Worm (Caenorhabditis elegans) whole organism, midembryonic: ENCODE results near the gene T21D12.14.

Experiments
- T22C8.4 ChIP-seq: fragments of 200-800 bp; sonication (Bioruptor generic); IDR thresholded peaks from 2 replicates; pipeline ENCODE4 v1.3.6; 2022; ENCODE audit warnings: missing genetic modification characterization, missing compliant biosample characterization
- cog-1 ChIP-seq: sonication (generic microtip); optimal IDR thresholded peaks from 2 replicates; lab custom pipeline; 2016; ENCODE audit warnings: missing genetic modification characterization, missing compliant biosample characterization
- flt-1 ChIP-seq: fragments of 200-800 bp; sonication (Bioruptor generic); IDR thresholded peaks from 2 replicates; pipeline ENCODE4 v1.3.6; 2022; ENCODE audit warnings: missing genetic modification characterization, missing compliant biosample characterization
- klf-2 ChIP-seq: fragments of 200-800 bp; sonication (Bioruptor generic); conservative IDR thresholded peaks from 2 replicates; pipeline ENCODE4 v1.3.6; 2022; ENCODE audit warnings: missing genetic modification reagents, missing genetic modification characterization, missing compliant biosample characterization
- med-1 ChIP-seq: sonication (generic microtip); optimal IDR thresholded peaks from 2 replicates; lab custom pipeline; 2017; ENCODE audit warnings: missing genetic modification characterization, mild to moderate bottlenecking, missing compliant biosample characterization, antibody characterized with exemption, missing genetic modification reagents; ENCODE audit not compliant: insufficient read depth
- ref-1 ChIP-seq: fragments of 200-800 bp; sonication (Bioruptor generic); conservative IDR thresholded peaks from 2 replicates; pipeline ENCODE4 v1.3.6; 2022; ENCODE audit warnings: missing genetic modification reagents, missing genetic modification characterization, missing compliant biosample characterization
- tab-1 ChIP-seq: fragments of 200-800 bp; sonication (Bioruptor generic); IDR thresholded peaks from 2 replicates; pipeline ENCODE4 v1.3.6; 2022; ENCODE audit warnings: missing genetic modification characterization, missing compliant biosample characterization
- ztf-23 ChIP-seq: fragments of 200-800 bp; sonication (Bioruptor generic); IDR thresholded peaks from 2 replicates; pipeline ENCODE4 v1.3.6; 2022; ENCODE audit warnings: missing genetic modification reagents, missing genetic modification characterization, missing compliant biosample characterization
- ztf-29 ChIP-seq: fragments of 200-800 bp; sonication (Bioruptor generic); IDR thresholded peaks from 2 replicates; pipeline ENCODE4 v1.3.6; 2022; ENCODE audit warnings: missing genetic modification reagents, missing genetic modification characterization, missing compliant biosample characterization

The T21D12.14 gene

ce11 chrIV:296849-297248 lies 8.9 kb upstream of the T21D12.14 start:
- TF ChIP-seq flt-1 (GFP tag; lab: Robert Waterston, UW), result no peak
- TF ChIP-seq med-1 (GFP tag; lab: Kevin White, UChicago), result no peak
- TF ChIP-seq cog-1 (tag; lab: Kevin White, UChicago), result no peak
- no peak for TF ChIP-seq ztf-23 (GFP tag; lab: Robert Waterston, UW)
- no peak for TF ChIP-seq klf-2
- TF ChIP-seq ztf-29 (GFP tag; lab: Robert Waterston, UW), result no peak
- TF ChIP-seq T22C8.4 (GFP tag; lab: Robert Waterston, UW), result no peak
- TF ChIP-seq ref-1, result no peak
- no peak for TF ChIP-seq tab-1 (GFP tag; lab: Robert Waterston, UW)

ce11 chrIV:295734-296201 lies 7.8 kb upstream of the T21D12.14 start:
- TF ChIP-seq cog-1 (tag; lab: Kevin White, UChicago), result no peak
- no peak for TF ChIP-seq ztf-23 (GFP tag; lab: Robert Waterston, UW)
- no peak for TF ChIP-seq tab-1 (GFP tag; lab: Robert Waterston, UW)
- TF ChIP-seq T22C8.4 (GFP tag; lab: Robert Waterston, UW), result no peak
- no peak for TF ChIP-seq med-1 (GFP tag; lab: Kevin White, UChicago)
- no peak for TF ChIP-seq flt-1 (GFP tag; lab: Robert Waterston, UW)
- no peak for TF ChIP-seq klf-2
- no peak for TF ChIP-seq ztf-29 (GFP tag; lab: Robert Waterston, UW)

ce11 chrIV:294737-295136 lies 6.8 kb upstream of the T21D12.14 start:
- no peak for TF ChIP-seq med-1 (GFP tag; lab: Kevin White, UChicago)
- no peak for TF ChIP-seq ztf-29 (GFP tag; lab: Robert Waterston, UW)
- TF ChIP-seq ref-1, result no peak
- no peak for TF ChIP-seq cog-1 (tag; lab: Kevin White, UChicago)
- no peak for TF ChIP-seq ztf-23 (GFP tag; lab: Robert Waterston, UW)
- no peak for TF ChIP-seq klf-2
- no peak for TF ChIP-seq tab-1 (GFP tag; lab: Robert Waterston, UW)
- TF ChIP-seq flt-1 (GFP tag; lab: Robert Waterston, UW), result no peak
- TF ChIP-seq T22C8.4 (GFP tag; lab: Robert Waterston, UW), result no peak

- TF ChIP-seq tab-1 (GFP tag; lab: Robert Waterston, UW), result no peak
- TF ChIP-seq ref-1, result no peak
- no peak for TF ChIP-seq cog-1 (tag; lab: Kevin White, UChicago)
- TF ChIP-seq klf-2, result no peak
- TF ChIP-seq T22C8.4 (GFP tag; lab: Robert Waterston, UW), result no peak
- no peak for TF ChIP-seq ztf-29 (GFP tag; lab: Robert Waterston, UW)
- TF ChIP-seq flt-1 (GFP tag; lab: Robert Waterston, UW), result no peak
- no peak for TF ChIP-seq med-1 (GFP tag; lab: Kevin White, UChicago)
- no peak for TF ChIP-seq ztf-23 (GFP tag; lab: Robert Waterston, UW)
Measured at ce11 chrIV:293995-294700, 6.2 kb upstream of the T21D12.14 start.

ce11 chrIV:293163-293755 lies 5.3 kb upstream of the T21D12.14 start:
- TF ChIP-seq ztf-29 (GFP tag; lab: Robert Waterston, UW) (no peak), cog-1 (tag; lab: Kevin White, UChicago) (no peak), tab-1 (GFP tag; lab: Robert Waterston, UW) (no peak), ztf-23 (GFP tag; lab: Robert Waterston, UW) (no peak), T22C8.4 (GFP tag; lab: Robert Waterston, UW) (no peak), klf-2 (no peak), ref-1 (no peak), med-1 (GFP tag; lab: Kevin White, UChicago) (no peak), flt-1 (GFP tag; lab: Robert Waterston, UW) (no peak)

- no peak for TF ChIP-seq klf-2
- TF ChIP-seq cog-1 (tag; lab: Kevin White, UChicago), result no peak
- TF ChIP-seq T22C8.4 (GFP tag; lab: Robert Waterston, UW), result no peak
- TF ChIP-seq flt-1 (GFP tag; lab: Robert Waterston, UW), result no peak
- TF ChIP-seq tab-1 (GFP tag; lab: Robert Waterston, UW), result no peak
- no peak for TF ChIP-seq ztf-29 (GFP tag; lab: Robert Waterston, UW)
- TF ChIP-seq ztf-23 (GFP tag; lab: Robert Waterston, UW), result no peak
- TF ChIP-seq ref-1, result no peak
- no peak for TF ChIP-seq med-1 (GFP tag; lab: Kevin White, UChicago)
Measured at ce11 chrIV:291851-292367, 4.0 kb upstream of the T21D12.14 start.

- TF ChIP-seq med-1 (GFP tag; lab: Kevin White, UChicago), result no peak
- no peak for TF ChIP-seq flt-1 (GFP tag; lab: Robert Waterston, UW)
- TF ChIP-seq ztf-29 (GFP tag; lab: Robert Waterston, UW), result no peak
- TF ChIP-seq tab-1 (GFP tag; lab: Robert Waterston, UW), result no peak
- TF ChIP-seq cog-1 (tag; lab: Kevin White, UChicago), result no peak
- no peak for TF ChIP-seq T22C8.4 (GFP tag; lab: Robert Waterston, UW)
- no peak for TF ChIP-seq ref-1
- no peak for TF ChIP-seq klf-2
- no peak for TF ChIP-seq ztf-23 (GFP tag; lab: Robert Waterston, UW)
Measured at ce11 chrIV:291356-291755, 3.4 kb upstream of the T21D12.14 start, which contains the start of gene T21D12.7. T21D12.7 (minus strand) TSS chrIV:291456.

ce11 chrIV:290387-290786 lies 2.5 kb upstream of the T21D12.14 start:
- TF ChIP-seq ztf-23 (GFP tag; lab: Robert Waterston, UW), result no peak
- TF ChIP-seq tab-1 (GFP tag; lab: Robert Waterston, UW), result no peak
- TF ChIP-seq med-1 (GFP tag; lab: Kevin White, UChicago), result no peak
- TF ChIP-seq ref-1, result no peak
- TF ChIP-seq ztf-29 (GFP tag; lab: Robert Waterston, UW), result no peak
- TF ChIP-seq flt-1 (GFP tag; lab: Robert Waterston, UW), result no peak
- TF ChIP-seq cog-1 (tag; lab: Kevin White, UChicago), result no peak
